Worm (Caenorhabditis elegans) whole organism, L1 larva: ENCODE measurements around the gene F49F1.5.

Experiments
- ama-1 ChIP-seq: fragments of 150-350 bp; optimal IDR thresholded peaks from 2 replicates; lab custom pipeline; 2014
- blmp-1 ChIP-seq: fragments of 150-350 bp; optimal IDR thresholded peaks from 2 replicates; lab custom pipeline; 2014; ENCODE audit warnings: missing biosample characterization, missing genetic modification characterization
- ceh-82 ChIP-seq, 3 experiments: fragments of 150-350 bp in 1 of 3; sonication (generic microtip) in 2 of 3; optimal IDR thresholded peaks; 2 replicates each; lab custom pipeline; 2014 to 2017; ENCODE audit warnings: missing biosample characterization in 3 of 3, missing genetic modification characterization in 3 of 3
- ceh-90 ChIP-seq: sonication (generic microtip); optimal IDR thresholded peaks from 2 replicates; lab custom pipeline; 2016; ENCODE audit warnings: missing genetic modification characterization, missing compliant biosample characterization
- dpl-1 ChIP-seq, 3 experiments: fragments of 150-350 bp in 2 of 3; sonication (generic microtip) in 1 of 3; optimal IDR thresholded peaks; 2 replicates each; lab custom pipeline; 2014 to 2017; ENCODE audit warnings: missing biosample characterization in 3 of 3, missing genetic modification characterization in 3 of 3, missing genetic modification reagents in 3 of 3
- dsc-1 ChIP-seq: sonication (generic microtip); optimal IDR thresholded peaks from 2 replicates; lab custom pipeline; 2016; ENCODE audit warnings: mild to moderate bottlenecking, missing genetic modification characterization, missing compliant biosample characterization
- egl-13 ChIP-seq: sonication (generic microtip); optimal IDR thresholded peaks from 2 replicates; lab custom pipeline; 2016; ENCODE audit warnings: missing genotype, missing genetic modification reagents, missing genetic modification characterization, missing compliant biosample characterization
- elt-2 ChIP-seq: sonication (generic microtip); optimal IDR thresholded peaks from 2 replicates; lab custom pipeline; 2016; ENCODE audit warnings: missing genetic modification characterization, mild to moderate bottlenecking, inconsistent platforms, missing compliant biosample characterization, missing genetic modification reagents
- ets-5 ChIP-seq: fragments of 200-800 bp; sonication (Bioruptor generic); IDR thresholded peaks from 2 replicates; pipeline ENCODE4 v1.3.6; 2022; ENCODE audit warnings: missing genetic modification characterization, missing compliant biosample characterization
- fkh-8 ChIP-seq: sonication (generic microtip); optimal IDR thresholded peaks from 2 replicates; lab custom pipeline; 2016; ENCODE audit warnings: mild to moderate bottlenecking, missing genetic modification characterization, missing compliant biosample characterization
- fos-1 ChIP-seq: fragments of 150-350 bp; optimal IDR thresholded peaks from 2 replicates; lab custom pipeline; 2014; ENCODE audit warnings: missing biosample characterization, missing genetic modification characterization
- hlh-4 ChIP-seq: sonication (generic microtip); optimal IDR thresholded peaks from 2 replicates; lab custom pipeline; 2016; ENCODE audit warnings: mild to moderate bottlenecking, missing genetic modification characterization, missing compliant biosample characterization
- jun-1 ChIP-seq: fragments of 150-350 bp; optimal IDR thresholded peaks from 2 replicates; lab custom pipeline; 2014; ENCODE audit warnings: missing biosample characterization, missing genetic modification reagents, missing genetic modification characterization
- lin-14 ChIP-seq: fragments of 200-800 bp; sonication (Bioruptor generic); optimal IDR thresholded peaks from 2 replicates; lab custom pipeline; 2018; ENCODE audit warnings: mild to moderate bottlenecking, missing genetic modification characterization, moderate library complexity, missing compliant biosample characterization
- lin-15B ChIP-seq: fragments of 150-350 bp; sonication (generic microtip); optimal IDR thresholded peaks from 3 replicates; lab custom pipeline; 2014; ENCODE audit warnings: missing biosample characterization, missing genetic modification characterization
- lin-35 ChIP-seq, 2 experiments: fragments of 150-350 bp; optimal IDR thresholded peaks; 2 replicates each; lab custom pipeline; 2014; ENCODE audit warnings: missing biosample characterization in 2 of 2, missing genetic modification characterization in 2 of 2, missing genetic modification reagents in 2 of 2
- lsy-2 ChIP-seq, 2 experiments: fragments of 150-350 bp; optimal IDR thresholded peaks; 2 replicates each; lab custom pipeline; 2014; ENCODE audit warnings: missing biosample characterization in 2 of 2, missing genetic modification characterization in 2 of 2
- mep-1 ChIP-seq: fragments of 150-350 bp; optimal IDR thresholded peaks from 2 replicates; lab custom pipeline; 2014; ENCODE audit warnings: missing biosample characterization, missing genetic modification characterization
- nhr-11 ChIP-seq: fragments of 150-350 bp; optimal IDR thresholded peaks from 2 replicates; lab custom pipeline; 2014; ENCODE audit warnings: missing biosample characterization, missing genetic modification characterization
- nhr-19 ChIP-seq: fragments of 200-800 bp; sonication (Bioruptor generic); conservative IDR thresholded peaks from 2 replicates; pipeline ENCODE4 v1.3.6; 2022; ENCODE audit warnings: missing genetic modification characterization, missing compliant biosample characterization
- nhr-71 ChIP-seq: sonication (generic microtip); optimal IDR thresholded peaks from 2 replicates; lab custom pipeline; 2016; ENCODE audit warnings: mild to moderate bottlenecking, missing genetic modification characterization, moderate library complexity, missing compliant biosample characterization
- nhr-76 ChIP-seq: sonication (generic microtip); optimal IDR thresholded peaks from 2 replicates; lab custom pipeline; 2017; ENCODE audit warnings: missing biosample characterization, missing genetic modification characterization
- nhr-77 ChIP-seq: fragments of 150-350 bp; optimal IDR thresholded peaks from 2 replicates; lab custom pipeline; 2014; ENCODE audit warnings: missing biosample characterization, missing genetic modification characterization
- nhr-85 ChIP-seq: sonication (generic microtip); peaks from one replicate; lab custom pipeline; 2016; ENCODE audit warnings: missing genetic modification characterization, inconsistent platforms, missing compliant biosample characterization
- pag-3 ChIP-seq: sonication (generic microtip); optimal IDR thresholded peaks from 2 replicates; lab custom pipeline; 2017; ENCODE audit warnings: missing genetic modification characterization, mild to moderate bottlenecking, missing compliant biosample characterization, antibody characterized with exemption, borderline replicate concordance; ENCODE audit not compliant: insufficient read depth
- pax-3 ChIP-seq: fragments of 200-800 bp; sonication (Bioruptor generic); optimal IDR thresholded peaks from 2 replicates; lab custom pipeline; 2018; ENCODE audit warnings: mild to moderate bottlenecking, missing genetic modification characterization, moderate library complexity, missing compliant biosample characterization
- skn-1 ChIP-seq: fragments of 150-350 bp; optimal IDR thresholded peaks from 2 replicates; lab custom pipeline; 2014; ENCODE audit warnings: missing biosample characterization, missing genetic modification characterization
- snpc-4 ChIP-seq: fragments of 150-350 bp; optimal IDR thresholded peaks from 2 replicates; lab custom pipeline; 2014; ENCODE audit warnings: missing biosample characterization, missing genetic modification characterization
- snu-23 ChIP-seq: sonication (generic microtip); optimal IDR thresholded peaks from 2 replicates; lab custom pipeline; 2016; ENCODE audit warnings: missing genetic modification characterization, missing compliant biosample characterization
- sox-4 ChIP-seq: sonication (generic microtip); optimal IDR thresholded peaks from 2 replicates; lab custom pipeline; 2016; ENCODE audit warnings: missing genetic modification characterization, missing compliant biosample characterization
- unc-130 ChIP-seq: fragments of 150-350 bp; optimal IDR thresholded peaks from 2 replicates; lab custom pipeline; 2017; ENCODE audit warnings: missing biosample characterization, missing genetic modification characterization, inconsistent platforms
- unc-30 ChIP-seq: sonication (generic microtip); optimal IDR thresholded peaks from 2 replicates; lab custom pipeline; 2017; ENCODE audit warnings: missing biosample characterization, missing genetic modification characterization
- ztf-11 ChIP-seq, 2 experiments: sonication (generic microtip); optimal IDR thresholded peaks; 2 replicates each; lab custom pipeline; 2016 to 2017; ENCODE audit warnings: missing genetic modification characterization in 2 of 2, missing biosample characterization in 1 of 2, missing compliant biosample characterization in 1 of 2

The F49F1.5 gene

ce11 chrIV:4112387-4112786 is 7.8 kb downstream of the F49F1.5 start, which contains the start of gene F49F1.14:
Gene F49F1.14 (minus strand): TSS chrIV:4112487.
- no peak for TF ChIP-seq pag-3 (tag; lab: Kevin White, UChicago)
- TF ChIP-seq unc-30 (tag; lab: Kevin White, UChicago): no peak
- no peak for TF ChIP-seq hlh-4 (tag; lab: Kevin White, UChicago)
- no peak for TF ChIP-seq ama-1 (lab: Kevin White, UChicago)
- no peak for TF ChIP-seq nhr-85
- no peak for TF ChIP-seq nhr-11 (tag; lab: Kevin White, UChicago)
- TF ChIP-seq nhr-76 (tag; lab: Kevin White, UChicago): no peak

- no peak for TF ChIP-seq ceh-82 (tag; optimal IDR thresholded peaks at IDR 0.05; lab: Kevin White, UChicago)
- TF ChIP-seq nhr-85: no peak
- TF ChIP-seq egl-13: no peak
- TF ChIP-seq jun-1 (tag; lab: Kevin White, UChicago): no peak
- TF ChIP-seq nhr-71: no peak
- no peak for TF ChIP-seq pax-3 (tag; lab: Kevin White, UChicago)
- TF ChIP-seq dsc-1 (tag; lab: Kevin White, UChicago): no peak
- no peak for TF ChIP-seq snpc-4 (tag; lab: Kevin White, UChicago)
- TF ChIP-seq fos-1 (tag; lab: Kevin White, UChicago): no peak
- no peak for TF ChIP-seq blmp-1
- TF ChIP-seq dpl-1 (GFP tag; optimal IDR thresholded peaks at IDR 0.05; lab: Kevin White, UChicago): no peak
- TF ChIP-seq ztf-11 (tag; optimal IDR thresholded peaks at IDR 0.05; lab: Kevin White, UChicago): no peak
- TF ChIP-seq lsy-2 (tag; optimal IDR thresholded peaks at IDR 0.05; lab: Kevin White, UChicago): no peak
- TF ChIP-seq lin-35 (GFP tag; optimal IDR thresholded peaks at IDR 0.05; lab: Kevin White, UChicago): no peak
Measured at ce11 chrIV:4108767-4109166, 11.4 kb downstream of the F49F1.5 start, which contains the start of gene C35B1.7. Gene C35B1.7 (plus strand): TSS chrIV:4109067.

- no peak for TF ChIP-seq ceh-90 (tag; lab: Kevin White, UChicago)
- TF ChIP-seq nhr-85: peak; percentile 17
- TF ChIP-seq, all 84 proteins: peak for 1
Measured at ce11 chrIV:4102720-4103119, 17.5 kb downstream of the F49F1.5 start, which contains the start of gene ubc-1. Gene ubc-1 (plus strand): TSS chrIV:4103020.

ce11 chrIV:4099773-4100172 is 20.4 kb downstream of the F49F1.5 start:
- TF ChIP-seq lsy-2 (tag; optimal IDR thresholded peaks at IDR 0.05; lab: Kevin White, UChicago) (peak; percentile 10 to 21), sox-4 (tag; lab: Kevin White, UChicago) (no peak), snu-23 (peak; percentile 7), pag-3 (tag; lab: Kevin White, UChicago) (peak; percentile 40), mep-1 (tag; lab: Kevin White, UChicago) (no peak), nhr-85 (no peak), fos-1 (tag; lab: Kevin White, UChicago) (no peak), nhr-71 (peak; percentile 48), nhr-77 (no peak), nhr-76 (tag; lab: Kevin White, UChicago) (no peak), dpl-1 (GFP tag; optimal IDR thresholded peaks at IDR 0.05; lab: Kevin White, UChicago) (peak in 1 of 3 experiments; percentile 13), elt-2 (tag; lab: Kevin White, UChicago) (no peak), ets-5 (GFP tag; lab: Robert Waterston, UW) (no peak), lin-14 (GFP tag; lab: Kevin White, UChicago) (peak; percentile 54), fkh-8 (tag; lab: Kevin White, UChicago) (no peak), unc-130 (tag; lab: Kevin White, UChicago) (peak; percentile 48), lin-15B (tag; lab: Kevin White, UChicago) (no peak), nhr-19 (peak; percentile 34; the same call in 1 of the 2 replicates), ceh-90 (tag; lab: Kevin White, UChicago) (no peak)

- TF ChIP-seq jun-1 (tag; lab: Kevin White, UChicago): no peak
- peak; percentile 58 for TF ChIP-seq skn-1 (tag; lab: Kevin White, UChicago)
- TF ChIP-seq, all 84 proteins: peak for 1
Measured at ce11 chrIV:4096940-4097339, 23.3 kb downstream of the F49F1.5 start.
